Worm (Caenorhabditis elegans) whole organism, L1 larva: Measurements from ENCODE around the gene Y48A6B.3.

ENCODE experiments used
- C04F5.9 ChIP-seq: sonication (generic microtip); optimal IDR thresholded peaks from 2 replicates; lab custom pipeline; 2016; ENCODE audit warnings: missing genetic modification characterization, missing compliant biosample characterization
- C16A3.4 ChIP-seq: fragments of 150-350 bp; optimal IDR thresholded peaks from 2 replicates; lab custom pipeline; 2014; ENCODE audit warnings: missing biosample characterization, missing genetic modification characterization
- C34B4.2 ChIP-seq: sonication (generic microtip); optimal IDR thresholded peaks from 2 replicates; lab custom pipeline; 2017; ENCODE audit warnings: mild to moderate bottlenecking, missing genetic modification characterization, missing compliant biosample characterization
- F16B12.6 ChIP-seq: fragments of 150-350 bp; optimal IDR thresholded peaks from 2 replicates; lab custom pipeline; 2014; ENCODE audit warnings: missing biosample characterization, missing genetic modification characterization
- aha-1 ChIP-seq: fragments of 150-350 bp; optimal IDR thresholded peaks from 2 replicates; lab custom pipeline; 2014; ENCODE audit warnings: missing biosample characterization, missing genetic modification characterization
- blmp-1 ChIP-seq: fragments of 150-350 bp; optimal IDR thresholded peaks from 2 replicates; lab custom pipeline; 2014; ENCODE audit warnings: missing biosample characterization, missing genetic modification characterization
- ceh-63 ChIP-seq: fragments of 200-800 bp; sonication (Bioruptor generic); optimal IDR thresholded peaks from 2 replicates; lab custom pipeline; 2018; ENCODE audit warnings: mild to moderate bottlenecking, missing genetic modification characterization, missing compliant biosample characterization
- ceh-8 ChIP-seq: fragments of 200-800 bp; sonication (Bioruptor generic); optimal IDR thresholded peaks from 2 replicates; lab custom pipeline; 2018; ENCODE audit warnings: mild to moderate bottlenecking, missing genetic modification characterization, moderate library complexity, missing compliant biosample characterization
- ceh-82 ChIP-seq, 3 experiments: fragments of 150-350 bp in 1 of 3; sonication (generic microtip) in 2 of 3; optimal IDR thresholded peaks; 2 replicates each; lab custom pipeline; 2014 to 2017; ENCODE audit warnings: missing biosample characterization in 3 of 3, missing genetic modification characterization in 3 of 3
- ceh-88 ChIP-seq: fragments of 200-800 bp; sonication (Bioruptor generic); IDR thresholded peaks from 2 replicates; pipeline ENCODE4 v1.3.6; 2022; ENCODE audit warnings: missing genetic modification characterization, missing compliant biosample characterization
- dpl-1 ChIP-seq, 3 experiments: fragments of 150-350 bp in 2 of 3; sonication (generic microtip) in 1 of 3; optimal IDR thresholded peaks; 2 replicates each; lab custom pipeline; 2014 to 2017; ENCODE audit warnings: missing biosample characterization in 3 of 3, missing genetic modification characterization in 3 of 3, missing genetic modification reagents in 3 of 3
- dsc-1 ChIP-seq: sonication (generic microtip); optimal IDR thresholded peaks from 2 replicates; lab custom pipeline; 2016; ENCODE audit warnings: mild to moderate bottlenecking, missing genetic modification characterization, missing compliant biosample characterization
- efl-3 ChIP-seq: fragments of 200-800 bp; sonication (Bioruptor generic); optimal IDR thresholded peaks from 2 replicates; lab custom pipeline; 2018; ENCODE audit warnings: mild to moderate bottlenecking, missing genetic modification characterization, missing compliant biosample characterization
- egl-13 ChIP-seq: sonication (generic microtip); optimal IDR thresholded peaks from 2 replicates; lab custom pipeline; 2016; ENCODE audit warnings: missing genotype, missing genetic modification reagents, missing genetic modification characterization, missing compliant biosample characterization
- egl-27 ChIP-seq, 2 experiments: fragments of 150-350 bp in 1 of 2; sonication (generic microtip); optimal IDR thresholded peaks; 3 replicates each; lab custom pipeline; 2017 to 2018; ENCODE audit warnings: missing biosample characterization in 2 of 2, missing genetic modification characterization in 2 of 2, missing genetic modification reagents in 2 of 2
- elt-2 ChIP-seq: sonication (generic microtip); optimal IDR thresholded peaks from 2 replicates; lab custom pipeline; 2016; ENCODE audit warnings: missing genetic modification characterization, mild to moderate bottlenecking, inconsistent platforms, missing compliant biosample characterization, missing genetic modification reagents
- elt-3 ChIP-seq, 6 experiments: fragments of 150-350 bp in 1 of 6; sonication (generic microtip); optimal IDR thresholded peaks; 2 replicates each; lab custom pipeline; 2017 to 2018; ENCODE audit warnings: missing biosample characterization in 6 of 6, missing genetic modification characterization in 6 of 6, inconsistent platforms in 1 of 6
- ets-5 ChIP-seq: fragments of 200-800 bp; sonication (Bioruptor generic); IDR thresholded peaks from 2 replicates; pipeline ENCODE4 v1.3.6; 2022; ENCODE audit warnings: missing genetic modification characterization, missing compliant biosample characterization
- fos-1 ChIP-seq: fragments of 150-350 bp; optimal IDR thresholded peaks from 2 replicates; lab custom pipeline; 2014; ENCODE audit warnings: missing biosample characterization, missing genetic modification characterization
- hlh-17 ChIP-seq: fragments of 200-800 bp; sonication (Bioruptor generic); optimal IDR thresholded peaks from 2 replicates; lab custom pipeline; 2018; ENCODE audit warnings: missing genetic modification characterization, mild to moderate bottlenecking, missing compliant biosample characterization, moderate library complexity, borderline replicate concordance
- hpl-2 ChIP-seq: fragments of 150-350 bp; optimal IDR thresholded peaks from 2 replicates; lab custom pipeline; 2014; ENCODE audit warnings: missing biosample characterization, missing genetic modification reagents, missing genetic modification characterization
- irx-1 ChIP-seq: sonication (generic microtip); optimal IDR thresholded peaks from 2 replicates; lab custom pipeline; 2016; ENCODE audit warnings: missing genetic modification characterization, missing compliant biosample characterization
- lin-13 ChIP-seq: fragments of 150-350 bp; optimal IDR thresholded peaks from 2 replicates; lab custom pipeline; 2014; ENCODE audit warnings: missing biosample characterization, missing genetic modification reagents, missing genetic modification characterization
- lin-39 ChIP-seq: fragments of 150-350 bp; optimal IDR thresholded peaks from 2 replicates; lab custom pipeline; 2014; ENCODE audit warnings: missing biosample characterization, missing genetic modification reagents, missing genetic modification characterization
- lir-3 ChIP-seq: sonication (generic microtip); optimal IDR thresholded peaks from 2 replicates; lab custom pipeline; 2016; ENCODE audit warnings: mild to moderate bottlenecking, missing genetic modification characterization, moderate library complexity, missing compliant biosample characterization; ENCODE audit not compliant: poor library complexity
- lsy-2 ChIP-seq, 2 experiments: fragments of 150-350 bp; optimal IDR thresholded peaks; 2 replicates each; lab custom pipeline; 2014; ENCODE audit warnings: missing biosample characterization in 2 of 2, missing genetic modification characterization in 2 of 2
- mab-9 ChIP-seq: fragments of 200-800 bp; sonication (Bioruptor generic); IDR thresholded peaks from 2 replicates; pipeline ENCODE4 v1.3.6; 2022; ENCODE audit warnings: missing genetic modification reagents, missing genetic modification characterization, missing compliant biosample characterization
- nhr-11 ChIP-seq: fragments of 150-350 bp; optimal IDR thresholded peaks from 2 replicates; lab custom pipeline; 2014; ENCODE audit warnings: missing biosample characterization, missing genetic modification characterization
- nhr-12 ChIP-seq: sonication (generic microtip); optimal IDR thresholded peaks from 2 replicates; lab custom pipeline; 2017; ENCODE audit warnings: missing biosample characterization, missing genetic modification characterization
- nhr-19 ChIP-seq: fragments of 200-800 bp; sonication (Bioruptor generic); conservative IDR thresholded peaks from 2 replicates; pipeline ENCODE4 v1.3.6; 2022; ENCODE audit warnings: missing genetic modification characterization, missing compliant biosample characterization
- nhr-20 ChIP-seq: sonication (generic microtip); optimal IDR thresholded peaks from 2 replicates; lab custom pipeline; 2016; ENCODE audit warnings: mild to moderate bottlenecking, missing genetic modification characterization, missing compliant biosample characterization
- nhr-237 ChIP-seq: fragments of 150-350 bp; optimal IDR thresholded peaks from 2 replicates; lab custom pipeline; 2014; ENCODE audit warnings: missing biosample characterization, missing genetic modification characterization
- nhr-47 ChIP-seq: sonication (generic microtip); optimal IDR thresholded peaks from 2 replicates; lab custom pipeline; 2016; ENCODE audit warnings: mild to moderate bottlenecking, missing genetic modification characterization, moderate library complexity, missing compliant biosample characterization
- nhr-71 ChIP-seq: sonication (generic microtip); optimal IDR thresholded peaks from 2 replicates; lab custom pipeline; 2016; ENCODE audit warnings: mild to moderate bottlenecking, missing genetic modification characterization, moderate library complexity, missing compliant biosample characterization
- nhr-76 ChIP-seq: sonication (generic microtip); optimal IDR thresholded peaks from 2 replicates; lab custom pipeline; 2017; ENCODE audit warnings: missing biosample characterization, missing genetic modification characterization
- nhr-77 ChIP-seq: fragments of 150-350 bp; optimal IDR thresholded peaks from 2 replicates; lab custom pipeline; 2014; ENCODE audit warnings: missing biosample characterization, missing genetic modification characterization
- nhr-84 ChIP-seq: sonication (generic microtip); optimal IDR thresholded peaks from 2 replicates; lab custom pipeline; 2017; ENCODE audit warnings: missing biosample characterization, missing genetic modification characterization
- nhr-90 ChIP-seq: sonication (generic microtip); optimal IDR thresholded peaks from 2 replicates; lab custom pipeline; 2016; ENCODE audit warnings: mild to moderate bottlenecking, missing genetic modification characterization, missing compliant biosample characterization; ENCODE audit not compliant: poor library complexity
- pag-3 ChIP-seq: sonication (generic microtip); optimal IDR thresholded peaks from 2 replicates; lab custom pipeline; 2017; ENCODE audit warnings: missing genetic modification characterization, mild to moderate bottlenecking, missing compliant biosample characterization, antibody characterized with exemption, borderline replicate concordance; ENCODE audit not compliant: insufficient read depth
- pqm-1 ChIP-seq: sonication (generic microtip); optimal IDR thresholded peaks from 3 replicates; lab custom pipeline; 2017; ENCODE audit warnings: missing biosample characterization, missing genetic modification characterization
- skn-1 ChIP-seq: fragments of 150-350 bp; optimal IDR thresholded peaks from 2 replicates; lab custom pipeline; 2014; ENCODE audit warnings: missing biosample characterization, missing genetic modification characterization
- snpc-4 ChIP-seq: fragments of 150-350 bp; optimal IDR thresholded peaks from 2 replicates; lab custom pipeline; 2014; ENCODE audit warnings: missing biosample characterization, missing genetic modification characterization
- sox-4 ChIP-seq: sonication (generic microtip); optimal IDR thresholded peaks from 2 replicates; lab custom pipeline; 2016; ENCODE audit warnings: missing genetic modification characterization, missing compliant biosample characterization
- sptf-1 ChIP-seq: fragments of 150-350 bp; optimal IDR thresholded peaks from 2 replicates; lab custom pipeline; 2014; ENCODE audit warnings: missing biosample characterization, missing genetic modification characterization
- swsn-7 ChIP-seq: sonication (generic microtip); optimal IDR thresholded peaks from 2 replicates; lab custom pipeline; 2016; ENCODE audit warnings: missing genetic modification characterization, missing compliant biosample characterization
- tlp-1 ChIP-seq: fragments of 150-350 bp; optimal IDR thresholded peaks from 2 replicates; lab custom pipeline; 2014; ENCODE audit warnings: missing biosample characterization, missing genetic modification characterization
- unc-30 ChIP-seq: sonication (generic microtip); optimal IDR thresholded peaks from 2 replicates; lab custom pipeline; 2017; ENCODE audit warnings: missing biosample characterization, missing genetic modification characterization
- unc-98 ChIP-seq: fragments of 200-800 bp; sonication (Bioruptor generic); IDR thresholded peaks from 2 replicates; pipeline ENCODE4 v1.3.6; 2022; ENCODE audit warnings: missing genetic modification characterization, missing compliant biosample characterization
- xbp-1 ChIP-seq: sonication (generic microtip); optimal IDR thresholded peaks from 2 replicates; lab custom pipeline; 2016; ENCODE audit warnings: missing genetic modification characterization, missing compliant biosample characterization
- ztf-11 ChIP-seq, 2 experiments: sonication (generic microtip); optimal IDR thresholded peaks; 2 replicates each; lab custom pipeline; 2016 to 2017; ENCODE audit warnings: missing genetic modification characterization in 2 of 2, missing biosample characterization in 1 of 2, missing compliant biosample characterization in 1 of 2
- ztf-4 ChIP-seq: fragments of 150-350 bp; optimal IDR thresholded peaks from 2 replicates; lab custom pipeline; 2014; ENCODE audit warnings: missing biosample characterization, missing genetic modification characterization

Y48A6B.3 gene

DNA sequence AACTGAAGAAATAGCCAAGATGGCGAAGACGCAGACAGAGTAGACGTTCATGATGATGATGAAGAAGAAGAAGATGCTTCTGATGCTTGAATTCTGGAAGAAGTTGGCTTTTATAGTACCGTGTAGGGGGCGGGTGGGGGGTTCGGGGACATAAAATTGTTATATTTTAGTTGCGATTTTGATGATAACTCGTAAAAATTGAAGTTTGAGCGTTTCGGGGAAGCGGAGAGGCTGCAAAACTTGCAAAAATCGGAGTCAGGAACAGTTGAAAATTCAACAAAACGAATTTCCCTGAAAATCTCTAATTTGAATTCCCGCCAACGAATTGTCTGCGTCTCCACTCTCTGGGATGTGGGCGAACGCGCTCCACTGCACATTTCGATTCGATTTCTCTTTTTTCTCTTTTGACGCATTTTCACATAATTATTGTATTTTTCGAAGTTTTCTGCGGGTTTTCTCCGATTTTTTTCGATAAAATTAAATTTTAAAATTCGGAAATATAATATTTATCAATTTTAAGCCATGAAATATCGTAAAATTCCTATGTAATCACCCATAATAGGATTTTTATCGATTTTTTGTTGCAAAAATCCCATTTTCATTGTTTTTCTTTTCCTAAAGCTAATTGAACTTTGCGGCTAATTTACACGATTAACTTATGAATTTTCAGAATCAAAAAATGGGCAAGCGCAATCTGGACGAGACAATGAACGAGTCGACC lies at the start of gene Y48A6B.3, which contains the start of gene fipr-17:
TSS of gene Y48A6B.3 (plus strand) at position 671 of the 721 bp plus-strand sequence.
TSS of gene fipr-17 (minus strand) at position 51 of the 721 bp plus-strand sequence.
- TF ChIP-seq nhr-71 (tag; lab: Kevin White, UChicago), result peak; percentile 89
- no peak for TF ChIP-seq ets-5 (GFP tag; lab: Robert Waterston, UW)
- TF ChIP-seq C34B4.2 (tag; lab: Kevin White, UChicago), result no peak
- peak in 2 of 6 experiments; percentile 71 to 85 for TF ChIP-seq elt-3 (tag; optimal IDR thresholded peaks at IDR 0.05; lab: Kevin White, UChicago)
- no peak for TF ChIP-seq sox-4
- peak; percentile 65 for TF ChIP-seq egl-13 (tag; lab: Kevin White, UChicago)
- peak; percentile 99 for TF ChIP-seq dpl-1 (GFP tag; optimal IDR thresholded peaks at IDR 0.05; lab: Kevin White, UChicago)
- TF ChIP-seq nhr-12 (tag; lab: Kevin White, UChicago), result no peak
- no peak for TF ChIP-seq nhr-76
- TF ChIP-seq snpc-4, result peak; percentile 92
- TF ChIP-seq mab-9 (GFP tag; lab: Robert Waterston, UW), result no peak
- no peak for TF ChIP-seq hpl-2 (GFP tag; lab: Kevin White, UChicago)
- TF ChIP-seq nhr-11 (tag; lab: Kevin White, UChicago), result no peak
- TF ChIP-seq lin-13, result peak; percentile 86
- TF ChIP-seq nhr-237 (tag; lab: Kevin White, UChicago), result peak; percentile 54
- TF ChIP-seq nhr-47 (tag; lab: Kevin White, UChicago), result peak; percentile 89
- TF ChIP-seq fos-1 (tag; lab: Kevin White, UChicago), result peak; percentile 75
- TF ChIP-seq ztf-11 (tag; optimal IDR thresholded peaks at IDR 0.05; lab: Kevin White, UChicago), result peak in 1 of 2 experiments; percentile 56
- TF ChIP-seq aha-1 (tag; lab: Kevin White, UChicago), result peak; percentile 58
- TF ChIP-seq C04F5.9, result peak; percentile 64
- peak; percentile 40; the same call in 1 of the 2 replicates for TF ChIP-seq ceh-88 (GFP tag; lab: Robert Waterston, UW)
- TF ChIP-seq nhr-77, result peak; percentile 78
- TF ChIP-seq dsc-1 (tag; lab: Kevin White, UChicago), result peak; percentile 70
- TF ChIP-seq ceh-63 (GFP tag; lab: Kevin White, UChicago), result no peak
- no peak for TF ChIP-seq pqm-1 (tag; lab: Kevin White, UChicago)
- TF ChIP-seq ceh-8 (GFP tag; lab: Kevin White, UChicago), result peak; percentile 36
- peak; percentile 72 for TF ChIP-seq irx-1 (tag; lab: Kevin White, UChicago)
- TF ChIP-seq C16A3.4 (tag; lab: Kevin White, UChicago), result peak; percentile 93
- peak; percentile 83 for TF ChIP-seq nhr-20 (tag; lab: Kevin White, UChicago)
- no peak for TF ChIP-seq efl-3 (GFP tag; lab: Kevin White, UChicago)
- no peak for TF ChIP-seq tlp-1 (tag; lab: Kevin White, UChicago)
- no peak for TF ChIP-seq unc-30 (tag; lab: Kevin White, UChicago)
- TF ChIP-seq sptf-1, result no peak
- peak in 1 of 2 experiments; percentile 23 for TF ChIP-seq egl-27 (tag; optimal IDR thresholded peaks at IDR 0.05; lab: Kevin White, UChicago)
- TF ChIP-seq blmp-1, result peak; percentile 94
- TF ChIP-seq skn-1 (tag; lab: Kevin White, UChicago), result peak; percentile 85
- peak; percentile 2 for TF ChIP-seq ztf-4
- TF ChIP-seq nhr-90, result peak; percentile 78
- TF ChIP-seq lin-39, result peak; percentile 59
- no peak for TF ChIP-seq nhr-84 (tag; lab: Kevin White, UChicago)
- TF ChIP-seq xbp-1, result peak; percentile 81
- TF ChIP-seq ceh-82 (tag; optimal IDR thresholded peaks at IDR 0.05; lab: Kevin White, UChicago), result peak; percentile 83 to 97 (median 83)
- TF ChIP-seq elt-2 (tag; lab: Kevin White, UChicago), result peak; percentile 29
- peak; percentile 76 for TF ChIP-seq lir-3 (tag; lab: Kevin White, UChicago)
- no peak for TF ChIP-seq pag-3 (tag; lab: Kevin White, UChicago)
- peak; percentile 89 to 95 for TF ChIP-seq lsy-2 (tag; optimal IDR thresholded peaks at IDR 0.05; lab: Kevin White, UChicago)
- 0 out of 2 replicates have a peak, but pooled peaks have one; percentile 41 for TF ChIP-seq unc-98
- TF ChIP-seq F16B12.6 (tag; lab: Kevin White, UChicago), result peak; percentile 75
- no peak for TF ChIP-seq hlh-17 (GFP tag; lab: Kevin White, UChicago)
- TF ChIP-seq nhr-19, result peak; percentile 83
- TF ChIP-seq swsn-7 (tag; lab: Kevin White, UChicago), result peak; percentile 79
